Worm (Caenorhabditis elegans) whole organism, midembryonic: ENCODE measurements around the gene wdr-62.

Source experiments
- T22C8.4 ChIP-seq: fragments of 200-800 bp; sonication (Bioruptor generic); IDR thresholded peaks from 2 replicates; pipeline ENCODE4 v1.3.6; 2022; ENCODE audit warnings: missing genetic modification characterization, missing compliant biosample characterization
- cog-1 ChIP-seq: sonication (generic microtip); optimal IDR thresholded peaks from 2 replicates; lab custom pipeline; 2016; ENCODE audit warnings: missing genetic modification characterization, missing compliant biosample characterization
- flt-1 ChIP-seq: fragments of 200-800 bp; sonication (Bioruptor generic); IDR thresholded peaks from 2 replicates; pipeline ENCODE4 v1.3.6; 2022; ENCODE audit warnings: missing genetic modification characterization, missing compliant biosample characterization
- klf-2 ChIP-seq: fragments of 200-800 bp; sonication (Bioruptor generic); conservative IDR thresholded peaks from 2 replicates; pipeline ENCODE4 v1.3.6; 2022; ENCODE audit warnings: missing genetic modification reagents, missing genetic modification characterization, missing compliant biosample characterization
- ref-1 ChIP-seq: fragments of 200-800 bp; sonication (Bioruptor generic); conservative IDR thresholded peaks from 2 replicates; pipeline ENCODE4 v1.3.6; 2022; ENCODE audit warnings: missing genetic modification reagents, missing genetic modification characterization, missing compliant biosample characterization
- tab-1 ChIP-seq: fragments of 200-800 bp; sonication (Bioruptor generic); IDR thresholded peaks from 2 replicates; pipeline ENCODE4 v1.3.6; 2022; ENCODE audit warnings: missing genetic modification characterization, missing compliant biosample characterization
- ztf-23 ChIP-seq: fragments of 200-800 bp; sonication (Bioruptor generic); IDR thresholded peaks from 2 replicates; pipeline ENCODE4 v1.3.6; 2022; ENCODE audit warnings: missing genetic modification reagents, missing genetic modification characterization, missing compliant biosample characterization
- ztf-29 ChIP-seq: fragments of 200-800 bp; sonication (Bioruptor generic); IDR thresholded peaks from 2 replicates; pipeline ENCODE4 v1.3.6; 2022; ENCODE audit warnings: missing genetic modification reagents, missing genetic modification characterization, missing compliant biosample characterization

DNA sequence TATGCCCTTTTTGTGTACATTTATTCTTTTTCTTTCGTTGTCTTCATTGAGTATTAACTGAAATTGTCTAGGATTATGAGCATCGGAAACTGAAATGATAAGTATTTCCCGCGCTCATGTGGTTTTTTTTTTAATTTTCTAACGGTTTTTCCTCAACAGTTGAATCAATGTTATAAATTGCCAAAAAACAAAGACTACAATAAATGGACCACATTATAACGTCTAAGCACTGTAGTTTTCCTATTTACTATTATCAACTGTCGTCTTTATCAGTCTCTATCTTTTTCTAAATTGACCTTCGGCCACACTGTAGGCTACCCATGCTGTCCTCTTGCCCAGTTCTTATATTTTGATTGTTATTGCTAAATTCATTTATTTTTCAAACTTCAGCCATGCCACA, 63.9 kb downstream of the wdr-62 start, which contains the start of gene acs-14:
- no peak for TF ChIP-seq flt-1 (GFP tag; lab: Robert Waterston, UW)
- no peak for TF ChIP-seq ztf-23
- no peak for TF ChIP-seq T22C8.4 (GFP tag; lab: Robert Waterston, UW)
- TF ChIP-seq cog-1 (tag; lab: Kevin White, UChicago) = no peak
- no peak for TF ChIP-seq klf-2 (GFP tag; lab: Robert Waterston, UW)
- TF ChIP-seq ztf-29 (GFP tag; lab: Robert Waterston, UW) = no peak
- no peak for TF ChIP-seq tab-1 (GFP tag; lab: Robert Waterston, UW)
- TF ChIP-seq ref-1 (GFP tag; lab: Robert Waterston, UW) = no peak
